Fruit fly (Drosophila melanogaster) whole organism, embryonic: Measurements from ENCODE around the gene CG43815.

Experiments
- Abd-B ChIP-seq: fragments of 200-800 bp; sonication (Bioruptor generic); optimal IDR thresholded peaks from 2 replicates; lab custom pipeline; 2018; ENCODE audit warnings: missing biosample characterization, mild to moderate bottlenecking, missing genetic modification characterization, moderate library complexity
- Aef1 ChIP-seq: fragments of 200-800 bp; sonication (Bioruptor generic); IDR thresholded peaks from 3 replicates; pipeline ENCODE4 v1.3.6; 2022; ENCODE audit warnings: missing biosample characterization, missing genetic modification characterization
- Atf3 ChIP-seq: fragments of 200-800 bp; sonication (Bioruptor generic); optimal IDR thresholded peaks from 3 replicates; lab custom pipeline; 2016; ENCODE audit warnings: missing biosample characterization, missing genetic modification characterization
- Awh ChIP-seq: fragments of 200-800 bp; sonication (Bioruptor generic); IDR thresholded peaks from 2 replicates; pipeline ENCODE4, ENCODE4 v1.3.6; 2022; ENCODE audit warnings: missing biosample characterization, missing genetic modification characterization
- Blimp-1 ChIP-seq: fragments of 200-800 bp; sonication (Bioruptor generic); optimal IDR thresholded peaks from 3 replicates; lab custom pipeline; 2018; ENCODE audit warnings: missing biosample characterization, missing genetic modification characterization, mild to moderate bottlenecking, moderate library complexity, missing genetic modification reagents
- CG11696 ChIP-seq: fragments of 200-800 bp; sonication (Bioruptor generic); IDR thresholded peaks from 2 replicates; pipeline ENCODE4 v1.3.6; 2022; ENCODE audit warnings: missing biosample characterization, missing genetic modification characterization
- CG12071 ChIP-seq: fragments of 200-800 bp; sonication (Bioruptor generic); optimal IDR thresholded peaks from 3 replicates; lab custom pipeline; 2018; ENCODE audit warnings: missing biosample characterization, mild to moderate bottlenecking, missing genetic modification characterization
- CG13287 ChIP-seq: fragments of 200-800 bp; sonication (Bioruptor generic); IDR thresholded peaks from 2 replicates; pipeline ENCODE4 v1.3.6; 2022; ENCODE audit warnings: missing biosample characterization, missing genetic modification characterization; ENCODE audit not compliant: partially characterized antibody
- CG1529 ChIP-seq: fragments of 200-800 bp; sonication (Bioruptor generic); optimal IDR thresholded peaks from 3 replicates; lab custom pipeline; 2018; ENCODE audit warnings: missing biosample characterization, missing genetic modification characterization
- CG15696 ChIP-seq: fragments of 200-800 bp; sonication (Bioruptor generic); optimal IDR thresholded peaks from 2 replicates; lab custom pipeline; 2019; ENCODE audit warnings: missing biosample characterization, mild to moderate bottlenecking, missing genetic modification characterization, moderate library complexity
- CG17186 ChIP-seq: fragments of 200-800 bp; sonication (Bioruptor generic); optimal IDR thresholded peaks from 3 replicates; lab custom pipeline; 2017; ENCODE audit warnings: missing biosample characterization, missing genetic modification reagents, missing genetic modification characterization
- CG3281 ChIP-seq: fragments of 200-800 bp; sonication (Bioruptor generic); optimal IDR thresholded peaks from 3 replicates; lab custom pipeline; 2017; ENCODE audit warnings: missing biosample characterization, mild to moderate bottlenecking, missing genetic modification characterization
- CG3847 ChIP-seq: fragments of 200-800 bp; sonication (Bioruptor generic); IDR thresholded peaks from 2 replicates; pipeline ENCODE4 v1.3.6; 2022; ENCODE audit warnings: missing biosample characterization, missing genetic modification characterization
- CG4360 ChIP-seq: fragments of 200-800 bp; sonication (Bioruptor generic); IDR thresholded peaks from 2 replicates; pipeline ENCODE4 v1.3.6; 2022; ENCODE audit warnings: missing biosample characterization, missing genetic modification characterization
- CG7372 ChIP-seq: fragments of 200-800 bp; sonication (Bioruptor generic); IDR thresholded peaks from 2 replicates; pipeline ENCODE4 v1.3.6; 2022; ENCODE audit warnings: missing biosample characterization, missing genetic modification characterization
- Chrac-16 ChIP-seq: fragments of 200-800 bp; sonication (Bioruptor generic); optimal IDR thresholded peaks from 3 replicates; lab custom pipeline; 2016; ENCODE audit warnings: missing biosample characterization, missing genetic modification characterization
- D19A ChIP-seq: fragments of 200-800 bp; optimal IDR thresholded peaks from 3 replicates; lab custom pipeline; 2019; ENCODE audit warnings: missing biosample characterization, mild to moderate bottlenecking, missing genetic modification characterization, moderate library complexity
- Fer1 ChIP-seq: fragments of 200-800 bp; sonication (Bioruptor generic); optimal IDR thresholded peaks from 2 replicates; lab custom pipeline; 2017; ENCODE audit warnings: missing biosample characterization, mild to moderate bottlenecking, missing genetic modification characterization
- MESR4 ChIP-seq: fragments of 200-800 bp; sonication (Bioruptor generic); optimal IDR thresholded peaks from 2 replicates; lab custom pipeline; 2018; ENCODE audit warnings: missing biosample characterization, mild to moderate bottlenecking, missing genetic modification characterization, moderate library complexity
- Ravus ChIP-seq: fragments of 200-800 bp; sonication (Bioruptor generic); IDR thresholded peaks from 2 replicates; pipeline ENCODE4 v1.3.6; 2022; ENCODE audit warnings: missing biosample characterization, missing genetic modification characterization
- Six4 ChIP-seq: fragments of 200-800 bp; sonication (Bioruptor generic); optimal IDR thresholded peaks from 2 replicates; lab custom pipeline; 2016; ENCODE audit warnings: missing biosample characterization, missing genetic modification characterization
- Stat92E ChIP-seq, 3 experiments: fragments of >200 bp in 2 of 3; fragments of 200-800 bp in 1 of 3; sonication (Bioruptor generic) in 1 of 3; optimal IDR thresholded peaks; 2 replicates each; lab custom pipeline; 2017 to 2019; ENCODE audit warnings: missing biosample characterization in 3 of 3, missing genetic modification characterization in 3 of 3, mild to moderate bottlenecking in 1 of 3, moderate library complexity in 1 of 3
- bsh ChIP-seq, 2 experiments: fragments of 200-800 bp; sonication (Bioruptor generic); optimal IDR thresholded peaks; 2 replicates each; lab custom pipeline; 2017 to 2018; ENCODE audit warnings: mild to moderate bottlenecking in 2 of 2, missing biosample characterization in 2 of 2, missing genetic modification characterization in 2 of 2, moderate library complexity in 1 of 2
- chm ChIP-seq: fragments of 200-800 bp; sonication (Bioruptor generic); IDR thresholded peaks from 2 replicates; pipeline ENCODE4 v1.3.6; 2022; ENCODE audit warnings: missing biosample characterization, missing genetic modification characterization
- da ChIP-seq: fragments of 200-800 bp; sonication (Bioruptor generic); optimal IDR thresholded peaks from 2 replicates; lab custom pipeline; 2016; ENCODE audit warnings: missing biosample characterization, missing genetic modification characterization
- emc ChIP-seq: fragments of 200-800 bp; sonication (Bioruptor generic); optimal IDR thresholded peaks from 2 replicates; lab custom pipeline; 2016; ENCODE audit warnings: missing biosample characterization, missing genetic modification characterization
- fd102C ChIP-seq: fragments of 200-800 bp; sonication (Bioruptor generic); optimal IDR thresholded peaks from 2 replicates; lab custom pipeline; 2018; ENCODE audit warnings: missing biosample characterization, mild to moderate bottlenecking, missing genetic modification characterization, moderate library complexity
- grau ChIP-seq: fragments of 200-800 bp; optimal IDR thresholded peaks from 3 replicates; lab custom pipeline; 2019; ENCODE audit warnings: missing biosample characterization, mild to moderate bottlenecking, missing genetic modification characterization, moderate library complexity
- grn ChIP-seq: fragments of 200-800 bp; sonication (Bioruptor generic); optimal IDR thresholded peaks from 3 replicates; lab custom pipeline; 2017; ENCODE audit warnings: missing biosample characterization, missing genetic modification characterization
- hbn ChIP-seq: fragments of 200-800 bp; sonication (Bioruptor generic); IDR thresholded peaks from 2 replicates; pipeline ENCODE4 v1.3.6; 2022; ENCODE audit warnings: missing biosample characterization, missing genetic modification characterization; ENCODE audit not compliant: partially characterized antibody
- oc ChIP-seq: fragments of 200-800 bp; sonication (Bioruptor generic); optimal IDR thresholded peaks from 2 replicates; lab custom pipeline; 2018; ENCODE audit warnings: missing biosample characterization, mild to moderate bottlenecking, missing genetic modification characterization, moderate library complexity
- phol ChIP-seq: fragments of 200-800 bp; sonication (Bioruptor generic); optimal IDR thresholded peaks from 3 replicates; lab custom pipeline; 2018; ENCODE audit warnings: missing biosample characterization, mild to moderate bottlenecking, missing genetic modification characterization, moderate library complexity
- prd ChIP-seq, 3 experiments: fragments of >200 bp in 2 of 3; fragments of 200-800 bp in 1 of 3; sonication (Bioruptor generic) in 1 of 3; optimal IDR thresholded peaks in 2 of 3; IDR thresholded peaks in 1 of 3; 2 replicates in 2 of 3; 3 replicates in 1 of 3; pipeline versions ENCODE4 v1.3.6 to Lab custom; 2017 to 2022; ENCODE audit warnings: missing biosample characterization in 1 of 3, missing genetic modification characterization in 1 of 3
- pros ChIP-seq: fragments of 200-800 bp; sonication (Bioruptor generic); optimal IDR thresholded peaks from 3 replicates; lab custom pipeline; 2019; ENCODE audit warnings: missing biosample characterization, mild to moderate bottlenecking, missing genetic modification characterization, moderate library complexity
- run ChIP-seq: fragments of 200-800 bp; sonication (Bioruptor generic); optimal IDR thresholded peaks from 3 replicates; lab custom pipeline; 2018; ENCODE audit warnings: missing biosample characterization, mild to moderate bottlenecking, missing genetic modification characterization
- sens ChIP-seq: fragments of 200-800 bp; sonication (Bioruptor generic); peaks from one replicate; lab custom pipeline; 2016; ENCODE audit warnings: missing biosample characterization, missing genetic modification characterization
- seq ChIP-seq: fragments of 200-800 bp; sonication (Bioruptor generic); IDR thresholded peaks from 2 replicates; pipeline ENCODE4 v1.3.6; 2022; ENCODE audit warnings: missing biosample characterization, missing genetic modification characterization
- sisA ChIP-seq: fragments of 200-800 bp; sonication (Bioruptor generic); IDR thresholded peaks from 2 replicates; pipeline ENCODE4 v1.3.6; 2022; ENCODE audit warnings: missing biosample characterization, missing genetic modification characterization
- tll ChIP-seq, 2 experiments: fragments of 200-800 bp in 1 of 2; fragments of >200 bp in 1 of 2; sonication (Bioruptor generic) in 1 of 2; optimal IDR thresholded peaks; 2 replicates each; lab custom pipeline; 2017 to 2019; ENCODE audit warnings: missing biosample characterization in 2 of 2, missing genetic modification characterization in 2 of 2, mild to moderate bottlenecking in 1 of 2, moderate library complexity in 1 of 2

The CG43815 gene

dm6 chr2L:3582692-3583091 is 6.7 kb downstream of the CG43815 start:
- TF ChIP-seq seq (GFP tag; lab: Robert Waterston, UW) (no peak), bsh (GFP tag; optimal IDR thresholded peaks at IDR 0.05; lab: Kevin White, UChicago) (peak in 1 of 2 experiments; percentile 9)

dm6 chr2L:3583405-3584295 is 7.6 kb downstream of the CG43815 start:
- TF ChIP-seq Awh (peak; percentile 63), MESR4 (no peak), oc (tag; lab: Kevin White, UChicago) (peak; percentile 26), sens (peak; percentile 1), emc (no peak), prd (optimal IDR thresholded peaks at IDR 0.05; lab: Kevin White, UChicago) (no peak), prd (GFP tag; IDR thresholded peaks at IDR 0.05; lab: Robert Waterston, UW) (peak; percentile 12; the same call in 1 of the 3 replicates), phol (tag; lab: Kevin White, UChicago) (no peak), Atf3 (GFP tag; lab: Kevin White, UChicago) (no peak), grn (GFP tag; lab: Kevin White, UChicago) (peak; percentile 64), Stat92E (GFP tag; optimal IDR thresholded peaks at IDR 0.05; lab: Kevin White, UChicago) (peak in 1 of 3 experiments; percentile 81), Six4 (no peak), CG3847 (GFP tag; lab: Robert Waterston, UW) (no peak), Blimp-1 (GFP tag; lab: Kevin White, UChicago) (peak; percentile 65)

- TF ChIP-seq grau (tag; lab: Kevin White, UChicago) (no peak), CG17186 (GFP tag; lab: Kevin White, UChicago) (no peak), da (GFP tag; lab: Kevin White, UChicago) (no peak), CG11696 (no peak), Chrac-16 (GFP tag; lab: Kevin White, UChicago) (no peak), CG3281 (GFP tag; lab: Kevin White, UChicago) (no peak), Aef1 (GFP tag; lab: Robert Waterston, UW) (no peak), CG1529 (GFP tag; lab: Kevin White, UChicago) (no peak), Ravus (no peak), CG12071 (GFP tag; lab: Kevin White, UChicago) (no peak), Abd-B (no peak), fd102C (GFP tag; lab: Kevin White, UChicago) (peak; percentile 59), CG15696 (tag; lab: Kevin White, UChicago) (peak; percentile 59), D19A (no peak), tll (GFP tag; optimal IDR thresholded peaks at IDR 0.05; lab: Kevin White, UChicago) (peak in 1 of 2 experiments; percentile 49), CG7372 (no peak), chm (no peak), pros (GFP tag; lab: Kevin White, UChicago) (no peak), hbn (GFP tag; lab: Robert Waterston, UW) (no peak), sisA (no peak), CG13287 (GFP tag; lab: Robert Waterston, UW) (no peak), Fer1 (GFP tag; lab: Kevin White, UChicago) (no peak), CG4360 (GFP tag; lab: Robert Waterston, UW) (peak; percentile 53), run (tag; lab: Kevin White, UChicago) (no peak)
- TF ChIP-seq, all 482 proteins: peak for 4
These were observed 8.3 kb downstream of the CG43815 start for dm6 chr2L:3584296-3584671.
